Worm (Caenorhabditis elegans) whole organism, midembryonic: ENCODE results near the gene rnh-1.2.

Source experiments
- cog-1 ChIP-seq: sonication (generic microtip); optimal IDR thresholded peaks from 2 replicates; lab custom pipeline; 2016; ENCODE audit warnings: missing genetic modification characterization, missing compliant biosample characterization
- klf-2 ChIP-seq: fragments of 200-800 bp; sonication (Bioruptor generic); conservative IDR thresholded peaks from 2 replicates; pipeline ENCODE4 v1.3.6; 2022; ENCODE audit warnings: missing genetic modification reagents, missing genetic modification characterization, missing compliant biosample characterization

DNA sequence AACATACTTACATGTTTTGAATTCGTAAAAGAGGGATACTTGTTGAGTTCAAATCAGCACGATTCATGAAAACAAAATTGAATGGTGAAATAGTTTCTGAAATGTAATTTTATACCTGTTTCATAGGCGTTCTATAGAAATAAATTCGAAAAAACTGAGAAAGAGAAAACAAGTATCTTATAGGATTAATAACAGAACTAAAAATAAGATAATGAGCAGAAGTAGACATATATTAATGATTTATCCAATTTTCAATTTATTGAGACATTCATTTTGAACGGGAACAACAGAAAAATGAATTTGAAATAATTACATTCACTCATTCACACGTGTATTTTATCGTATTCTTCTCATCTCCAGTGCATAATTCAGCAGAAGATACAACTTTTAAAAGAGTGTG is 16.0 kb upstream of the rnh-1.2 start, which contains the start of gene chil-6:
- TF ChIP-seq cog-1 (tag; lab: Kevin White, UChicago) (no peak), klf-2 (GFP tag; lab: Robert Waterston, UW) (no peak)
